Worm (Caenorhabditis elegans): ENCODE data around the gene hrpa-1.
"Not testable (repeated sequence)": the region's sequence is repeated elsewhere in the genome, so short reads cannot be mapped to it uniquely, and the experiment has no call there.

hrpa-1 gene

ce11 chrIV:3336585-3336984, 2.1 kb downstream of the hrpa-1 start, which contains the start of gene F42A6.6:
Gene F42A6.6, minus strand, starts transcription at chrIV:3336873.
- no peak for TF ChIP-seq eor-1 (tag; optimal IDR thresholded peaks at IDR 0.05)
- TF ChIP-seq elt-2 (tag; optimal IDR thresholded peaks at IDR 0.05): peak; percentile 30
- TF ChIP-seq ceh-28 (tag; optimal IDR thresholded peaks at IDR 0.05): peak; percentile 10
- TF ChIP-seq nhr-11 (tag; optimal IDR thresholded peaks at IDR 0.05): no peak
- peak; percentile 13 for TF ChIP-seq aly-2 (tag; optimal IDR thresholded peaks at IDR 0.05)
- peak; percentile 31 for TF ChIP-seq nhr-25 (tag; optimal IDR thresholded peaks at IDR 0.05)
- peak; percentile 26 for TF ChIP-seq nhr-23 (tag; optimal IDR thresholded peaks at IDR 0.05)
- TF ChIP-seq ceh-9 (tag; optimal IDR thresholded peaks at IDR 0.05): no peak
- TF ChIP-seq lsy-12 (tag; optimal IDR thresholded peaks at IDR 0.05): peak; percentile 10
- TF ChIP-seq pqm-1 (tag; optimal IDR thresholded peaks at IDR 0.05): no peak
- TF ChIP-seq ama-1 (optimal IDR thresholded peaks at IDR 0.05): peak; percentile 93
- no peak for TF ChIP-seq egl-27 (tag; optimal IDR thresholded peaks at IDR 0.05)
- TF ChIP-seq daf-12 (tag; optimal IDR thresholded peaks at IDR 0.05): no peak
- no peak for TF ChIP-seq unc-62 (GFP tag; optimal IDR thresholded peaks at IDR 0.05)

- not testable (repeated sequence) for TF ChIP-seq ztf-4, jun-1, R02D3.7 (tag; optimal IDR thresholded peaks at IDR 0.05)
Measured at ce11 chrIV:3331758-3332157, 6.9 kb downstream of the hrpa-1 start, which contains the start of gene F42A6.5. Gene F42A6.5, minus strand, starts transcription at chrIV:3331858.

ce11 chrIV:3313311-3313710, 25.4 kb downstream of the hrpa-1 start:
- peak; percentile 55 for TF ChIP-seq lsy-12 (tag; optimal IDR thresholded peaks at IDR 0.05)
- TF ChIP-seq R02D3.7 (tag; optimal IDR thresholded peaks at IDR 0.05): peak; percentile 6
- peak; percentile 40 for TF ChIP-seq nfya-1 (tag; optimal IDR thresholded peaks at IDR 0.05; ENCODE audit: insufficient read depth)
- TF ChIP-seq nhr-23 (tag; optimal IDR thresholded peaks at IDR 0.05): peak; percentile 25
- peak; percentile 50 for TF ChIP-seq lin-15B (tag; optimal IDR thresholded peaks at IDR 0.05)
- peak; percentile 20 for TF ChIP-seq tbx-2 (tag; optimal IDR thresholded peaks at IDR 0.05)
- TF ChIP-seq elt-2 (tag; optimal IDR thresholded peaks at IDR 0.05): peak; percentile 62
- TF ChIP-seq nhr-43 (tag; optimal IDR thresholded peaks at IDR 0.05; ENCODE audit: poor library complexity, severe bottlenecking): peak; percentile 83
- TF ChIP-seq nhr-25 (tag; optimal IDR thresholded peaks at IDR 0.05): peak; percentile 31

ce11 chrIV:3311243-3311642, 27.4 kb downstream of the hrpa-1 start, which contains the start of gene zip-11:
Gene zip-11, plus strand, starts transcription at chrIV:3311276.
- peak; percentile 53 for TF ChIP-seq pha-4 (tag; optimal IDR thresholded peaks at IDR 0.05)
- TF ChIP-seq nhr-12 (tag; optimal IDR thresholded peaks at IDR 0.05): no peak
- TF ChIP-seq lin-15B (tag; optimal IDR thresholded peaks at IDR 0.05): peak; percentile 57
- TF ChIP-seq nhr-23 (tag; optimal IDR thresholded peaks at IDR 0.05): peak; percentile 41
- TF ChIP-seq skn-1 (tag; optimal IDR thresholded peaks at IDR 0.05): no peak
- TF ChIP-seq mml-1 (tag; optimal IDR thresholded peaks at IDR 0.05): no peak
- peak; percentile 57 for TF ChIP-seq nhr-43 (tag; optimal IDR thresholded peaks at IDR 0.05; ENCODE audit: poor library complexity, severe bottlenecking)
- TF ChIP-seq hmg-11 (tag; optimal IDR thresholded peaks at IDR 0.05): peak; percentile 59
- no peak for TF ChIP-seq jun-1 (tag; optimal IDR thresholded peaks at IDR 0.05)
- TF ChIP-seq elt-1 (tag; optimal IDR thresholded peaks at IDR 0.05): no peak
- TF ChIP-seq ceh-28 (tag; optimal IDR thresholded peaks at IDR 0.05): peak; percentile 79
- TF ChIP-seq ceh-82 (tag; optimal IDR thresholded peaks at IDR 0.05): no peak
- TF ChIP-seq nhr-25 (tag; optimal IDR thresholded peaks at IDR 0.05): peak; percentile 91
- TF ChIP-seq nfya-1 (tag; optimal IDR thresholded peaks at IDR 0.05; ENCODE audit: insufficient read depth): peak; percentile 63
- TF ChIP-seq ztf-4 (tag; optimal IDR thresholded peaks at IDR 0.05): no peak
- TF ChIP-seq tbx-2 (tag; optimal IDR thresholded peaks at IDR 0.05): peak; percentile 25
- TF ChIP-seq R02D3.7 (tag; optimal IDR thresholded peaks at IDR 0.05): peak; percentile 30

ce11 chrIV:3310662-3311219, 27.9 kb downstream of the hrpa-1 start:
- TF ChIP-seq ceh-16 (tag; optimal IDR thresholded peaks at IDR 0.05): no peak
- TF ChIP-seq nfya-1 (tag; optimal IDR thresholded peaks at IDR 0.05; ENCODE audit: insufficient read depth): no peak
- TF ChIP-seq ztf-4 (tag; optimal IDR thresholded peaks at IDR 0.05): no peak
- TF ChIP-seq nhr-11 (tag; optimal IDR thresholded peaks at IDR 0.05): no peak
- TF ChIP-seq jun-1 (tag; optimal IDR thresholded peaks at IDR 0.05): no peak
- no peak for TF ChIP-seq zag-1 (tag; optimal IDR thresholded peaks at IDR 0.05)
- TF ChIP-seq sea-2 (GFP tag; optimal IDR thresholded peaks at IDR 0.05): no peak
- no peak for TF ChIP-seq nhr-12 (tag; optimal IDR thresholded peaks at IDR 0.05)
- no peak for TF ChIP-seq mml-1 (tag; optimal IDR thresholded peaks at IDR 0.05)
- no peak for TF ChIP-seq ama-1 (optimal IDR thresholded peaks at IDR 0.05)
- peak; percentile 91 for TF ChIP-seq elt-2 (tag; optimal IDR thresholded peaks at IDR 0.05)
- TF ChIP-seq ceh-28 (tag; optimal IDR thresholded peaks at IDR 0.05): no peak
- TF ChIP-seq fos-1 (tag; optimal IDR thresholded peaks at IDR 0.05): no peak
- TF ChIP-seq snpc-4 (tag; optimal IDR thresholded peaks at IDR 0.05): no peak
- TF ChIP-seq unc-39 (tag; optimal IDR thresholded peaks at IDR 0.05): no peak
- TF ChIP-seq pqm-1 (tag; optimal IDR thresholded peaks at IDR 0.05): peak; percentile 92
- no peak for TF ChIP-seq hmg-11 (tag; optimal IDR thresholded peaks at IDR 0.05)

Data from whole organism, L3 larva.